Fruit fly (Drosophila melanogaster) whole organism, embryonic: ENCODE results near the gene Pgant8.

ENCODE experiments used
- B-H2 ChIP-seq: fragments of 200-800 bp; sonication (Bioruptor generic); optimal IDR thresholded peaks from 2 replicates; lab custom pipeline; 2018; ENCODE audit warnings: missing biosample characterization, mild to moderate bottlenecking, missing genetic modification characterization
- Blimp-1 ChIP-seq: fragments of 200-800 bp; sonication (Bioruptor generic); optimal IDR thresholded peaks from 3 replicates; lab custom pipeline; 2018; ENCODE audit warnings: missing biosample characterization, missing genetic modification characterization, mild to moderate bottlenecking, moderate library complexity, missing genetic modification reagents
- CG1024 ChIP-seq: fragments of 200-800 bp; sonication (Bioruptor generic); IDR thresholded peaks from 2 replicates; pipeline ENCODE4 v1.3.6; 2022; ENCODE audit warnings: missing biosample characterization, missing genetic modification characterization
- CG10654 ChIP-seq: fragments of 200-800 bp; sonication (Bioruptor generic); optimal IDR thresholded peaks from 2 replicates; lab custom pipeline; 2016; ENCODE audit warnings: missing biosample characterization, missing genetic modification characterization
- CG11085 ChIP-seq: fragments of 200-800 bp; sonication (Bioruptor generic); IDR thresholded peaks from 2 replicates; pipeline ENCODE4 v1.3.6; 2022; ENCODE audit warnings: missing biosample characterization, missing genetic modification characterization
- CG11247 ChIP-seq: fragments of 200-800 bp; sonication (Bioruptor generic); IDR thresholded peaks from 2 replicates; pipeline ENCODE4 v1.3.6; 2022; ENCODE audit warnings: missing biosample characterization, missing genetic modification characterization
- CG11456 ChIP-seq: fragments of 200-800 bp; sonication (Bioruptor generic); IDR thresholded peaks from 3 replicates; pipeline ENCODE4 v1.3.6; 2022; ENCODE audit warnings: missing biosample characterization, missing genetic modification characterization
- CG12299 ChIP-seq: fragments of 200-800 bp; sonication (Bioruptor generic); optimal IDR thresholded peaks from 2 replicates; lab custom pipeline; 2018; ENCODE audit warnings: missing biosample characterization, mild to moderate bottlenecking, missing genetic modification characterization
- CG1233 ChIP-seq: fragments of 200-800 bp; sonication (Bioruptor generic); optimal IDR thresholded peaks from 4 replicates; lab custom pipeline; 2018; ENCODE audit warnings: missing biosample characterization, mild to moderate bottlenecking, missing genetic modification characterization
- CG13894 ChIP-seq: fragments of 200-800 bp; sonication (Bioruptor generic); optimal IDR thresholded peaks from 3 replicates; lab custom pipeline; 2018; ENCODE audit warnings: missing biosample characterization, mild to moderate bottlenecking, missing genetic modification characterization, moderate library complexity
- CG14860 ChIP-seq: fragments of 200-800 bp; sonication (Bioruptor generic); IDR thresholded peaks from 3 replicates; pipeline ENCODE4 v1.3.6; 2022; ENCODE audit warnings: missing biosample characterization, missing genetic modification characterization; ENCODE audit not compliant: partially characterized antibody
- CG15479 ChIP-seq: fragments of 200-800 bp; sonication (Bioruptor generic); optimal IDR thresholded peaks from 3 replicates; lab custom pipeline; 2019; ENCODE audit warnings: missing biosample characterization, mild to moderate bottlenecking, missing genetic modification characterization, moderate library complexity
- CG16813 ChIP-seq: fragments of 200-800 bp; sonication (Bioruptor generic); IDR thresholded peaks from 3 replicates; pipeline ENCODE4 v1.3.6; 2022; ENCODE audit warnings: missing biosample characterization, missing genetic modification characterization; ENCODE audit not compliant: partially characterized antibody
- CG2129 ChIP-seq: fragments of 200-800 bp; sonication (Bioruptor generic); IDR thresholded peaks from 2 replicates; pipeline ENCODE4 v1.3.6; 2022; ENCODE audit warnings: missing biosample characterization, missing genetic modification characterization; ENCODE audit not compliant: partially characterized antibody
- CG3726 ChIP-seq: fragments of 200-800 bp; sonication (Bioruptor generic); IDR thresholded peaks from 3 replicates; pipeline ENCODE4, ENCODE4 v1.3.6; 2022; ENCODE audit warnings: missing biosample characterization, missing genetic modification characterization
- CG5953 ChIP-seq: fragments of 200-800 bp; sonication (Bioruptor generic); IDR thresholded peaks from 2 replicates; pipeline ENCODE4 v1.3.6; 2022; ENCODE audit warnings: missing biosample characterization, missing genetic modification characterization
- CG7963 ChIP-seq: fragments of 200-800 bp; sonication (Bioruptor generic); IDR thresholded peaks from 3 replicates; pipeline ENCODE4 v1.3.6; 2022; ENCODE audit warnings: missing biosample characterization, missing genetic modification characterization; ENCODE audit not compliant: partially characterized antibody
- Chrac-16 ChIP-seq: fragments of 200-800 bp; sonication (Bioruptor generic); optimal IDR thresholded peaks from 3 replicates; lab custom pipeline; 2016; ENCODE audit warnings: missing biosample characterization, missing genetic modification characterization
- CoRest ChIP-seq: fragments of 200-800 bp; sonication (Bioruptor generic); optimal IDR thresholded peaks from 3 replicates; lab custom pipeline; 2018; ENCODE audit warnings: missing biosample characterization, mild to moderate bottlenecking, missing genetic modification characterization, moderate library complexity
- HLH3B ChIP-seq: fragments of 200-800 bp; sonication (Bioruptor generic); IDR thresholded peaks from 2 replicates; pipeline ENCODE4 v1.3.6; 2022; ENCODE audit warnings: missing biosample characterization, missing genetic modification characterization
- HLHmδ ChIP-seq: fragments of 200-800 bp; sonication (Bioruptor generic); optimal IDR thresholded peaks from 2 replicates; lab custom pipeline; 2018; ENCODE audit warnings: missing biosample characterization, mild to moderate bottlenecking, missing genetic modification characterization, moderate library complexity
- MESR4 ChIP-seq: fragments of 200-800 bp; sonication (Bioruptor generic); optimal IDR thresholded peaks from 2 replicates; lab custom pipeline; 2018; ENCODE audit warnings: missing biosample characterization, mild to moderate bottlenecking, missing genetic modification characterization, moderate library complexity
- Nf-YB ChIP-seq: fragments of 200-800 bp; sonication (Bioruptor generic); optimal IDR thresholded peaks from 3 replicates; lab custom pipeline; 2019; ENCODE audit warnings: missing biosample characterization, mild to moderate bottlenecking, missing genetic modification characterization, moderate library complexity
- Stat92E ChIP-seq, 3 experiments: fragments of >200 bp in 2 of 3; fragments of 200-800 bp in 1 of 3; sonication (Bioruptor generic) in 1 of 3; optimal IDR thresholded peaks; 2 replicates each; lab custom pipeline; 2017 to 2019; ENCODE audit warnings: missing biosample characterization in 3 of 3, missing genetic modification characterization in 3 of 3, mild to moderate bottlenecking in 1 of 3, moderate library complexity in 1 of 3
- Tbp ChIP-seq: fragments of >200 bp; optimal IDR thresholded peaks from 2 replicates; lab custom pipeline; 2018; ENCODE audit warnings: missing biosample characterization, missing genetic modification characterization
- Trl ChIP-seq, 3 experiments: fragments of >200 bp in 2 of 3; fragments of 200-800 bp in 1 of 3; sonication (Bioruptor generic) in 1 of 3; optimal IDR thresholded peaks; 2 replicates in 1 of 3; 3 replicates in 2 of 3; lab custom pipeline; 2016 to 2017; ENCODE audit warnings: missing biosample characterization in 1 of 3, missing genetic modification characterization in 1 of 3
- Xrp1 ChIP-seq: fragments of 200-800 bp; sonication (Bioruptor generic); IDR thresholded peaks from 2 replicates; pipeline ENCODE4 v1.3.6; 2022; ENCODE audit warnings: missing biosample characterization, missing genetic modification characterization
- amos ChIP-seq: fragments of 200-800 bp; sonication (Bioruptor generic); IDR thresholded peaks from 2 replicates; pipeline ENCODE4 v1.3.6; 2022; ENCODE audit warnings: missing biosample characterization, missing genetic modification characterization; ENCODE audit not compliant: partially characterized antibody
- ap ChIP-seq: fragments of 200-800 bp; sonication (Bioruptor generic); IDR thresholded peaks from 2 replicates; pipeline ENCODE4 v1.3.6; 2022; ENCODE audit warnings: missing biosample characterization, missing genetic modification characterization
- ash1 ChIP-seq: fragments of 200-800 bp; sonication (Bioruptor generic); optimal IDR thresholded peaks from 2 replicates; lab custom pipeline; 2018; ENCODE audit warnings: missing biosample characterization, mild to moderate bottlenecking, missing genetic modification characterization
- chif ChIP-seq, 2 experiments: fragments of 200-800 bp; sonication (Bioruptor generic); optimal IDR thresholded peaks; 3 replicates each; lab custom pipeline; 2016; ENCODE audit warnings: missing biosample characterization in 2 of 2, missing genetic modification characterization in 2 of 2
- dan ChIP-seq: fragments of 200-800 bp; sonication (Bioruptor generic); IDR thresholded peaks from 2 replicates; pipeline ENCODE4 v1.3.6; 2022; ENCODE audit warnings: missing biosample characterization, missing genetic modification characterization
- gsb-n ChIP-seq: fragments of 200-800 bp; sonication (Bioruptor generic); optimal IDR thresholded peaks from 3 replicates; lab custom pipeline; 2018; ENCODE audit warnings: missing biosample characterization, mild to moderate bottlenecking, missing genetic modification characterization
- jumu ChIP-seq: fragments of 200-800 bp; sonication (Bioruptor generic); optimal IDR thresholded peaks from 3 replicates; lab custom pipeline; 2016; ENCODE audit warnings: missing biosample characterization, missing genetic modification characterization
- lov ChIP-seq, 2 experiments: fragments of 200-800 bp in 1 of 2; fragments of >200 bp in 1 of 2; sonication (Bioruptor generic) in 1 of 2; IDR thresholded peaks in 1 of 2; optimal IDR thresholded peaks in 1 of 2; 2 replicates in 1 of 2; 3 replicates in 1 of 2; pipeline versions ENCODE4 v1.3.6 to Lab custom; 2017 to 2022; ENCODE audit warnings: missing biosample characterization in 1 of 2, missing genetic modification characterization in 1 of 2
- mirr ChIP-seq: fragments of 200-800 bp; sonication (Bioruptor generic); optimal IDR thresholded peaks from 3 replicates; lab custom pipeline; 2018; ENCODE audit warnings: missing biosample characterization, mild to moderate bottlenecking, missing genetic modification characterization
- onecut ChIP-seq: fragments of 200-800 bp; sonication (Bioruptor generic); IDR thresholded peaks from 2 replicates; pipeline ENCODE4 v1.3.6; 2022; ENCODE audit warnings: missing biosample characterization, missing genetic modification characterization
- org-1 ChIP-seq: fragments of 200-800 bp; sonication (Bioruptor generic); optimal IDR thresholded peaks from 2 replicates; lab custom pipeline; 2017; ENCODE audit warnings: missing biosample characterization, missing genetic modification characterization
- pan ChIP-seq, 4 experiments: fragments of >200 bp in 3 of 4; fragments of 200-800 bp in 1 of 4; sonication (Bioruptor generic) in 1 of 4; optimal IDR thresholded peaks in 3 of 4; IDR thresholded peaks in 1 of 4; 2 replicates each; pipeline versions ENCODE4 v1.3.6 to Lab custom; 2017 to 2022; ENCODE audit warnings: missing biosample characterization in 2 of 4, missing genetic modification characterization in 2 of 4, mixed read lengths in 1 of 4
- pzg ChIP-seq: fragments of 200-800 bp; sonication (Bioruptor generic); optimal IDR thresholded peaks from 3 replicates; lab custom pipeline; 2018; ENCODE audit warnings: missing biosample characterization, mild to moderate bottlenecking, missing genetic modification characterization, moderate library complexity
- run ChIP-seq: fragments of 200-800 bp; sonication (Bioruptor generic); optimal IDR thresholded peaks from 3 replicates; lab custom pipeline; 2018; ENCODE audit warnings: missing biosample characterization, mild to moderate bottlenecking, missing genetic modification characterization
- salm ChIP-seq: fragments of 200-800 bp; sonication (Bioruptor generic); optimal IDR thresholded peaks from 2 replicates; lab custom pipeline; 2018; ENCODE audit warnings: missing biosample characterization, mild to moderate bottlenecking, missing genetic modification characterization
- sisA ChIP-seq: fragments of 200-800 bp; sonication (Bioruptor generic); IDR thresholded peaks from 2 replicates; pipeline ENCODE4 v1.3.6; 2022; ENCODE audit warnings: missing biosample characterization, missing genetic modification characterization
- vvl ChIP-seq: fragments of 200-800 bp; sonication (Bioruptor generic); IDR thresholded peaks from 2 replicates; pipeline ENCODE4 v1.3.6; 2022; ENCODE audit warnings: missing biosample characterization, missing genetic modification characterization
- yki ChIP-seq: fragments of >200 bp; optimal IDR thresholded peaks from 3 replicates; lab custom pipeline; 2018
- zfh1 ChIP-seq: fragments of 200-800 bp; sonication (Bioruptor generic); IDR thresholded peaks from 3 replicates; pipeline ENCODE4 v1.3.6; 2022; ENCODE audit warnings: missing biosample characterization, missing genetic modification characterization

Gene Pgant8

dm6 chr3L:15729306-15730006 is 45.8 kb downstream of the Pgant8 start (continued):
- TF ChIP-seq CG14860 (GFP tag; lab: Robert Waterston, UW) (no peak), CG1233 (GFP tag; lab: Kevin White, UChicago) (no peak), CG11247 (0 out of 2 replicates have a peak, but pooled peaks have one; percentile 14), salm (tag; lab: Kevin White, UChicago) (no peak), CG13894 (no peak), CG11085 (GFP tag; lab: Robert Waterston, UW) (no peak), HLH3B (GFP tag; lab: Robert Waterston, UW) (peak; percentile 22; the same call in 1 of the 2 replicates), ash1 (GFP tag; lab: Kevin White, UChicago) (peak; percentile 27), Blimp-1 (GFP tag; lab: Kevin White, UChicago) (no peak), Nf-YB (GFP tag; lab: Kevin White, UChicago) (peak; percentile 4), CG2129 (GFP tag; lab: Robert Waterston, UW) (no peak), pan (optimal IDR thresholded peaks at IDR 0.05; lab: Kevin White, UChicago) (no peak), pan (GFP tag; optimal IDR thresholded peaks at IDR 0.05 in 1 of 2, IDR thresholded peaks at IDR 0.05 in 1 of 2) (peak in 1 of 2 experiments; percentile 37), jumu (GFP tag; lab: Kevin White, UChicago) (no peak), gsb-n (tag; lab: Kevin White, UChicago) (peak; percentile 69), CG16813 (GFP tag; lab: Robert Waterston, UW) (peak; percentile 27; the same call in 1 of the 3 replicates), Xrp1 (GFP tag; lab: Robert Waterston, UW) (peak; percentile 18; the same call in 1 of the 2 replicates), onecut (GFP tag; lab: Robert Waterston, UW) (peak; percentile 25; the same call in 1 of the 2 replicates), CG1024 (GFP tag; lab: Robert Waterston, UW) (0 out of 2 replicates have a peak, but pooled peaks have one; percentile 7), MESR4 (GFP tag; lab: Kevin White, UChicago) (peak; percentile 5), mirr (peak; percentile 24), Tbp (GFP tag; lab: Kevin White, UChicago) (no peak), HLHmδ (GFP tag; lab: Kevin White, UChicago) (peak; percentile 64), CG7963 (GFP tag; lab: Robert Waterston, UW) (no peak), CoRest (tag; lab: Kevin White, UChicago) (no peak), CG5953 (GFP tag; lab: Robert Waterston, UW) (no peak), sisA (GFP tag; lab: Robert Waterston, UW) (no peak), CG3726 (GFP tag; lab: Robert Waterston, UW) (no peak; the same call in 2 of the 3 replicates), CG15479 (peak; percentile 86), CG11456 (peak; percentile 18; the same call in 1 of the 3 replicates), ap (GFP tag; lab: Robert Waterston, UW) (no peak), dan (GFP tag; lab: Robert Waterston, UW) (no peak), CG10654 (GFP tag; lab: Kevin White, UChicago) (no peak), B-H2 (no peak), pzg (no peak), org-1 (GFP tag; lab: Kevin White, UChicago) (no peak), lov (optimal IDR thresholded peaks at IDR 0.05; lab: Kevin White, UChicago) (no peak), lov (GFP tag; IDR thresholded peaks at IDR 0.05; lab: Robert Waterston, UW) (peak; percentile 43; the same call in 1 of the 3 replicates), amos (peak; percentile 47; the same call in 1 of the 2 replicates), CG12299 (no peak), yki (lab: Kevin White, UChicago) (peak; percentile 98), zfh1 (peak; percentile 11; the same call in 1 of the 3 replicates), Trl (optimal IDR thresholded peaks at IDR 0.05; lab: Kevin White, UChicago) (peak; percentile 99), Trl (GFP tag; optimal IDR thresholded peaks at IDR 0.05; lab: Kevin White, UChicago) (peak; percentile 76), Chrac-16 (GFP tag; lab: Kevin White, UChicago) (no peak), vvl (GFP tag; lab: Robert Waterston, UW) (peak; percentile 61; the same call in 1 of the 2 replicates), Stat92E (GFP tag; optimal IDR thresholded peaks at IDR 0.05; lab: Kevin White, UChicago) (peak in 1 of 3 experiments; percentile 69), run (tag; lab: Kevin White, UChicago) (no peak), chif (GFP tag; optimal IDR thresholded peaks at IDR 0.05; lab: Kevin White, UChicago) (peak in 1 of 2 experiments; percentile 29)
